Fruit fly (Drosophila melanogaster) whole organism, embryonic: ENCODE measurements around the gene Sidpn.

ENCODE experiments used
- Bdp1 ChIP-seq: fragments of 200-800 bp; sonication (Bioruptor generic); optimal IDR thresholded peaks from 3 replicates; lab custom pipeline; 2016; ENCODE audit warnings: missing biosample characterization, missing genetic modification characterization
- CG10147 ChIP-seq: fragments of 200-800 bp; sonication (Bioruptor generic); optimal IDR thresholded peaks from 2 replicates; lab custom pipeline; 2019; ENCODE audit warnings: missing biosample characterization, mild to moderate bottlenecking, missing genetic modification characterization, moderate library complexity
- CG12659 ChIP-seq: fragments of 200-800 bp; sonication (Bioruptor generic); optimal IDR thresholded peaks from 3 replicates; lab custom pipeline; 2017; ENCODE audit warnings: mild to moderate bottlenecking, missing biosample characterization, missing genetic modification reagents, missing genetic modification characterization
- CG2120 ChIP-seq: fragments of 200-800 bp; sonication (Bioruptor generic); optimal IDR thresholded peaks from 3 replicates; lab custom pipeline; 2016; ENCODE audit warnings: missing biosample characterization, missing genetic modification characterization
- CG2129 ChIP-seq: fragments of 200-800 bp; sonication (Bioruptor generic); IDR thresholded peaks from 2 replicates; pipeline ENCODE4 v1.3.6; 2022; ENCODE audit warnings: missing biosample characterization, missing genetic modification characterization; ENCODE audit not compliant: partially characterized antibody
- CG4328 ChIP-seq: fragments of 200-800 bp; sonication (Bioruptor generic); optimal IDR thresholded peaks from 3 replicates; lab custom pipeline; 2017; ENCODE audit warnings: missing biosample characterization, missing genetic modification reagents, missing genetic modification characterization
- CG4820 ChIP-seq: fragments of 200-800 bp; sonication (Bioruptor generic); optimal IDR thresholded peaks from 3 replicates; lab custom pipeline; 2016; ENCODE audit warnings: missing biosample characterization, missing genetic modification characterization
- CG4854 ChIP-seq: fragments of 200-800 bp; sonication (Bioruptor generic); optimal IDR thresholded peaks from 2 replicates; lab custom pipeline; 2016; ENCODE audit warnings: missing biosample characterization, missing genetic modification characterization, inconsistent platforms
- CG7963 ChIP-seq: fragments of 200-800 bp; sonication (Bioruptor generic); IDR thresholded peaks from 3 replicates; pipeline ENCODE4 v1.3.6; 2022; ENCODE audit warnings: missing biosample characterization, missing genetic modification characterization; ENCODE audit not compliant: partially characterized antibody
- Camta ChIP-seq: fragments of 200-800 bp; sonication (Bioruptor generic); optimal IDR thresholded peaks from 2 replicates; lab custom pipeline; 2016; ENCODE audit warnings: missing biosample characterization, missing genetic modification characterization
- Deaf1 ChIP-seq: fragments of 200-800 bp; optimal IDR thresholded peaks from 3 replicates; lab custom pipeline; 2019; ENCODE audit warnings: missing biosample characterization, mild to moderate bottlenecking, missing genetic modification characterization, moderate library complexity
- Dfd ChIP-seq, 2 experiments: fragments of >200 bp; optimal IDR thresholded peaks; 2 replicates each; lab custom pipeline; 2017; ENCODE audit warnings: missing biosample characterization in 2 of 2, missing genetic modification characterization in 2 of 2
- Dll ChIP-seq: fragments of 200-800 bp; sonication (Bioruptor generic); IDR thresholded peaks from 4 replicates; pipeline ENCODE4 v1.3.6; 2022; ENCODE audit warnings: missing biosample characterization, missing genetic modification characterization; ENCODE audit not compliant: partially characterized antibody
- Dp ChIP-seq: fragments of 200-800 bp; sonication (Bioruptor generic); optimal IDR thresholded peaks from 2 replicates; lab custom pipeline; 2018; ENCODE audit warnings: missing biosample characterization, mild to moderate bottlenecking, missing genetic modification characterization, moderate library complexity
- E2f1 ChIP-seq: fragments of 200-800 bp; sonication (Bioruptor generic); IDR thresholded peaks from 2 replicates; pipeline ENCODE4 v1.3.6; 2022; ENCODE audit warnings: missing biosample characterization, missing genetic modification characterization
- E2f2 ChIP-seq: fragments of 200-800 bp; sonication (Bioruptor generic); IDR thresholded peaks from 2 replicates; pipeline ENCODE4 v1.3.6; 2022; ENCODE audit warnings: missing biosample characterization, missing genetic modification characterization
- HLHmδ ChIP-seq: fragments of 200-800 bp; sonication (Bioruptor generic); optimal IDR thresholded peaks from 2 replicates; lab custom pipeline; 2018; ENCODE audit warnings: missing biosample characterization, mild to moderate bottlenecking, missing genetic modification characterization, moderate library complexity
- HmgZ ChIP-seq: fragments of 200-800 bp; sonication (Bioruptor generic); optimal IDR thresholded peaks from 2 replicates; lab custom pipeline; 2018; ENCODE audit warnings: missing biosample characterization, mild to moderate bottlenecking, missing genetic modification characterization
- Hr3 ChIP-seq: fragments of 200-800 bp; sonication (Bioruptor generic); optimal IDR thresholded peaks from 3 replicates; lab custom pipeline; 2016; ENCODE audit warnings: missing biosample characterization, missing genetic modification characterization
- Kr ChIP-seq: fragments of 200-800 bp; sonication (Bioruptor generic); optimal IDR thresholded peaks from 2 replicates; lab custom pipeline; 2017; ENCODE audit warnings: missing biosample characterization, mild to moderate bottlenecking, missing genetic modification characterization
- Mad ChIP-seq: fragments of 200-800 bp; sonication (Bioruptor generic); optimal IDR thresholded peaks from 2 replicates; lab custom pipeline; 2016; ENCODE audit warnings: missing biosample characterization, missing genetic modification characterization
- NfI ChIP-seq: fragments of 200-800 bp; sonication (Bioruptor generic); optimal IDR thresholded peaks from 3 replicates; lab custom pipeline; 2018; ENCODE audit warnings: missing biosample characterization, mild to moderate bottlenecking, missing genetic modification characterization, moderate library complexity
- Ssrp ChIP-seq: fragments of 200-800 bp; sonication (Bioruptor generic); optimal IDR thresholded peaks from 2 replicates; lab custom pipeline; 2018; ENCODE audit warnings: missing biosample characterization, mild to moderate bottlenecking, missing genetic modification characterization, moderate library complexity
- Trl ChIP-seq, 3 experiments: fragments of >200 bp in 2 of 3; fragments of 200-800 bp in 1 of 3; sonication (Bioruptor generic) in 1 of 3; optimal IDR thresholded peaks; 2 replicates in 1 of 3; 3 replicates in 2 of 3; lab custom pipeline; 2016 to 2017; ENCODE audit warnings: missing biosample characterization in 1 of 3, missing genetic modification characterization in 1 of 3
- amos ChIP-seq: fragments of 200-800 bp; sonication (Bioruptor generic); IDR thresholded peaks from 2 replicates; pipeline ENCODE4 v1.3.6; 2022; ENCODE audit warnings: missing biosample characterization, missing genetic modification characterization; ENCODE audit not compliant: partially characterized antibody
- bigmax ChIP-seq: fragments of 200-800 bp; sonication (Bioruptor generic); optimal IDR thresholded peaks from 2 replicates; lab custom pipeline; 2018; ENCODE audit warnings: missing biosample characterization, mild to moderate bottlenecking, missing genetic modification characterization
- cg ChIP-seq: fragments of 200-800 bp; sonication (Bioruptor generic); optimal IDR thresholded peaks from 3 replicates; lab custom pipeline; 2019; ENCODE audit warnings: missing biosample characterization, mild to moderate bottlenecking, missing genetic modification characterization, moderate library complexity
- chn ChIP-seq: fragments of 200-800 bp; sonication (Bioruptor generic); optimal IDR thresholded peaks from 2 replicates; lab custom pipeline; 2016; ENCODE audit warnings: missing biosample characterization, missing genetic modification characterization
- croc ChIP-seq: fragments of 200-800 bp; sonication (Bioruptor generic); conservative IDR thresholded peaks from 3 replicates; pipeline ENCODE4 v1.3.6; 2022; ENCODE audit warnings: missing biosample characterization, missing genetic modification characterization
- dpn ChIP-seq, 2 experiments: fragments of 200-800 bp; sonication (Bioruptor generic); optimal IDR thresholded peaks; 3 replicates each; lab custom pipeline; 2016; ENCODE audit warnings: missing biosample characterization in 2 of 2, missing genetic modification characterization in 2 of 2
- dysf ChIP-seq: fragments of 200-800 bp; sonication (Bioruptor generic); IDR thresholded peaks from 3 replicates; pipeline ENCODE4 v1.3.6; 2022; ENCODE audit warnings: missing biosample characterization, missing genetic modification characterization
- fru ChIP-seq: fragments of >200 bp; optimal IDR thresholded peaks from 2 replicates; lab custom pipeline; 2017
- fu2 ChIP-seq: fragments of 200-800 bp; sonication (Bioruptor generic); optimal IDR thresholded peaks from 2 replicates; lab custom pipeline; 2016; ENCODE audit warnings: missing biosample characterization, missing genetic modification characterization
- gce ChIP-seq: fragments of 200-800 bp; sonication (Bioruptor generic); IDR thresholded peaks from 3 replicates; pipeline ENCODE4 v1.3.6; 2022; ENCODE audit warnings: missing biosample characterization, missing genetic modification characterization
- gcm ChIP-seq: fragments of 200-800 bp; sonication (Bioruptor generic); optimal IDR thresholded peaks from 2 replicates; lab custom pipeline; 2019; ENCODE audit warnings: missing biosample characterization, mild to moderate bottlenecking, missing genetic modification characterization, moderate library complexity
- gt ChIP-seq: fragments of 200-800 bp; sonication (Bioruptor generic); IDR thresholded peaks from 2 replicates; pipeline ENCODE4 v1.3.6; 2022; ENCODE audit warnings: missing biosample characterization, missing genetic modification characterization
- hkb ChIP-seq, 2 experiments: fragments of 200-800 bp in 1 of 2; fragments of >200 bp in 1 of 2; sonication (Bioruptor generic) in 1 of 2; IDR thresholded peaks in 1 of 2; optimal IDR thresholded peaks in 1 of 2; 2 replicates each; pipeline versions ENCODE4 v1.3.6 to Lab custom; 2017 to 2022; ENCODE audit warnings: missing biosample characterization in 1 of 2, missing genetic modification characterization in 1 of 2
- ind ChIP-seq: fragments of 200-800 bp; sonication (Bioruptor generic); optimal IDR thresholded peaks from 3 replicates; lab custom pipeline; 2016; ENCODE audit warnings: missing biosample characterization, missing genetic modification characterization
- kah ChIP-seq: fragments of 200-800 bp; sonication (Bioruptor generic); optimal IDR thresholded peaks from 2 replicates; lab custom pipeline; 2018; ENCODE audit warnings: missing biosample characterization, mild to moderate bottlenecking, missing genetic modification characterization
- lab ChIP-seq: fragments of 200-800 bp; sonication (Bioruptor generic); optimal IDR thresholded peaks from 3 replicates; lab custom pipeline; 2017; ENCODE audit warnings: missing biosample characterization, missing genetic modification characterization, mild to moderate bottlenecking, moderate library complexity, missing genetic modification reagents
- pan ChIP-seq, 4 experiments: fragments of >200 bp in 3 of 4; fragments of 200-800 bp in 1 of 4; sonication (Bioruptor generic) in 1 of 4; optimal IDR thresholded peaks in 3 of 4; IDR thresholded peaks in 1 of 4; 2 replicates each; pipeline versions ENCODE4 v1.3.6 to Lab custom; 2017 to 2022; ENCODE audit warnings: missing biosample characterization in 2 of 4, missing genetic modification characterization in 2 of 4, mixed read lengths in 1 of 4
- pros ChIP-seq: fragments of 200-800 bp; sonication (Bioruptor generic); optimal IDR thresholded peaks from 3 replicates; lab custom pipeline; 2019; ENCODE audit warnings: missing biosample characterization, mild to moderate bottlenecking, missing genetic modification characterization, moderate library complexity
- psq ChIP-seq: fragments of 200-800 bp; sonication (Bioruptor generic); optimal IDR thresholded peaks from 2 replicates; lab custom pipeline; 2017; ENCODE audit warnings: missing biosample characterization, missing genetic modification characterization
- ranshi ChIP-seq: fragments of 200-800 bp; sonication (Bioruptor generic); IDR thresholded peaks from 2 replicates; pipeline ENCODE4 v1.3.6; 2022; ENCODE audit warnings: missing biosample characterization, missing genetic modification characterization
- salm ChIP-seq: fragments of 200-800 bp; sonication (Bioruptor generic); optimal IDR thresholded peaks from 2 replicates; lab custom pipeline; 2018; ENCODE audit warnings: missing biosample characterization, mild to moderate bottlenecking, missing genetic modification characterization
- sima ChIP-seq: fragments of 200-800 bp; sonication (Bioruptor generic); optimal IDR thresholded peaks from 2 replicates; lab custom pipeline; 2016; ENCODE audit warnings: missing biosample characterization, missing genetic modification characterization
- slp2 ChIP-seq: fragments of 200-800 bp; sonication (Bioruptor generic); optimal IDR thresholded peaks from 2 replicates; lab custom pipeline; 2016; ENCODE audit warnings: missing biosample characterization, missing genetic modification characterization
- tap ChIP-seq: fragments of 200-800 bp; optimal IDR thresholded peaks from 3 replicates; lab custom pipeline; 2019; ENCODE audit warnings: missing biosample characterization, mild to moderate bottlenecking, missing genetic modification characterization, moderate library complexity

Sidpn gene

dm6 chr2L:19051534-19052100, 24.1 kb downstream of the Sidpn start, which contains the start of gene Rpn3 (continued):
- TF ChIP-seq pan (optimal IDR thresholded peaks at IDR 0.05; lab: Kevin White, UChicago), result no peak
- TF ChIP-seq pan (GFP tag; optimal IDR thresholded peaks at IDR 0.05 in 1 of 2, IDR thresholded peaks at IDR 0.05 in 1 of 2), result peak in 1 of 2 experiments; percentile 92
- TF ChIP-seq cg (GFP tag; lab: Kevin White, UChicago), result no peak
- TF ChIP-seq Mad (GFP tag; lab: Kevin White, UChicago), result peak; percentile 74
- TF ChIP-seq ranshi, result peak; percentile 86
- TF ChIP-seq Bdp1 (GFP tag; lab: Kevin White, UChicago), result peak; percentile 67
- peak; percentile 88 for TF ChIP-seq lab (GFP tag; lab: Kevin White, UChicago)
- peak; percentile 34 for TF ChIP-seq psq (GFP tag; lab: Kevin White, UChicago)
- peak; percentile 74 for TF ChIP-seq Dll (GFP tag; lab: Robert Waterston, UW)
- peak; percentile 77 to 90 for TF ChIP-seq dpn (GFP tag; optimal IDR thresholded peaks at IDR 0.05; lab: Kevin White, UChicago)
- peak; percentile 74 for TF ChIP-seq Camta (GFP tag; lab: Kevin White, UChicago)
- peak; percentile 84 for TF ChIP-seq ind
- no peak for TF ChIP-seq HLHmδ (GFP tag; lab: Kevin White, UChicago)
- TF ChIP-seq CG4820 (GFP tag; lab: Kevin White, UChicago), result peak; percentile 73
- TF ChIP-seq E2f1, result peak; percentile 85
- TF ChIP-seq CG12659 (GFP tag; lab: Kevin White, UChicago), result peak; percentile 91
- no peak for TF ChIP-seq CG7963
- peak; percentile 66 for TF ChIP-seq E2f2
- TF ChIP-seq croc (GFP tag; lab: Robert Waterston, UW), result peak; percentile 52
- peak; percentile 65 for TF ChIP-seq CG4854 (GFP tag; lab: Kevin White, UChicago)
- TF ChIP-seq amos, result peak; percentile 38; the same call in 1 of the 2 replicates
- TF ChIP-seq chn (GFP tag; lab: Kevin White, UChicago), result peak; percentile 77
- TF ChIP-seq fru (lab: Kevin White, UChicago), result no peak
- peak; percentile 92 for TF ChIP-seq CG2120
- TF ChIP-seq Dfd (GFP tag; optimal IDR thresholded peaks at IDR 0.05; lab: Kevin White, UChicago), result no peak
- no peak for TF ChIP-seq Trl (optimal IDR thresholded peaks at IDR 0.05; lab: Kevin White, UChicago)
- peak; percentile 81 for TF ChIP-seq Trl (GFP tag; optimal IDR thresholded peaks at IDR 0.05; lab: Kevin White, UChicago)
- peak; percentile 84 for TF ChIP-seq dysf
- TF ChIP-seq hkb (optimal IDR thresholded peaks at IDR 0.05; lab: Kevin White, UChicago), result no peak
- peak; percentile 92 for TF ChIP-seq hkb (GFP tag; IDR thresholded peaks at IDR 0.05; lab: Robert Waterston, UW)
- peak; percentile 74 for TF ChIP-seq tap (tag; lab: Kevin White, UChicago)
- no peak for TF ChIP-seq pros (GFP tag; lab: Kevin White, UChicago)
- peak; percentile 86 for TF ChIP-seq HmgZ (tag; lab: Kevin White, UChicago)
- TF ChIP-seq CG2129, result peak; percentile 28; the same call in 1 of the 2 replicates
- no peak for TF ChIP-seq Kr (GFP tag; lab: Kevin White, UChicago)
- peak; percentile 17 for TF ChIP-seq sima (GFP tag; lab: Kevin White, UChicago)
- TF ChIP-seq NfI (GFP tag; lab: Kevin White, UChicago), result peak; percentile 79
- 0 out of 2 replicates have a peak, but pooled peaks have one; percentile 19 for TF ChIP-seq gt (GFP tag; lab: Robert Waterston, UW)
- peak; percentile 86 for TF ChIP-seq Hr3 (GFP tag; lab: Kevin White, UChicago)
- no peak for TF ChIP-seq kah (GFP tag; lab: Kevin White, UChicago)
- TF ChIP-seq slp2 (GFP tag; lab: Kevin White, UChicago), result peak; percentile 73
- peak; percentile 68 for TF ChIP-seq salm (tag; lab: Kevin White, UChicago)
- TF ChIP-seq gcm (GFP tag; lab: Kevin White, UChicago), result peak; percentile 68
- TF ChIP-seq gce (GFP tag; lab: Robert Waterston, UW), result 0 out of 3 replicates have a peak, but pooled peaks have one; percentile 33
- TF ChIP-seq fu2 (GFP tag; lab: Kevin White, UChicago), result peak; percentile 80
- peak; percentile 46 for TF ChIP-seq CG10147 (GFP tag; lab: Kevin White, UChicago)
- peak; percentile 10 for TF ChIP-seq Dp
- TF ChIP-seq CG4328 (GFP tag; lab: Kevin White, UChicago), result peak; percentile 36
- TF ChIP-seq Ssrp (tag; lab: Kevin White, UChicago), result peak; percentile 70
- TF ChIP-seq Deaf1 (tag; lab: Kevin White, UChicago), result peak; percentile 61
- no peak for TF ChIP-seq bigmax
